Fruit fly (Drosophila melanogaster): ENCODE data around the gene sll.
A peak's percentile ranks its signal among the peaks of the same experiment; 100 is the strongest.

sll gene

dm6 chr3R:17605872-17606271 lies at the start of gene sll:
Gene sll, plus strand, starts transcription at chr3R:17606106.
- TF ChIP-seq CG4496 (GFP tag; IDR thresholded peaks at IDR 0.05) (peak; percentile 9; the same call in 1 of the 3 replicates), CG9948 (tag; optimal IDR thresholded peaks at IDR 0.05) (no peak), Pif1A (GFP tag; optimal IDR thresholded peaks at IDR 0.05) (no peak)

- TF ChIP-seq fd96Ca (GFP tag; IDR thresholded peaks at IDR 0.05) (0 out of 3 replicates have a peak, but pooled peaks have one; percentile 20), CG4496 (GFP tag; IDR thresholded peaks at IDR 0.05) (no peak), Ets98B (GFP tag; IDR thresholded peaks at IDR 0.05) (no peak)
These were observed 48.4 kb upstream of the sll start for dm6 chr3R:17557487-17557886.

DNA sequence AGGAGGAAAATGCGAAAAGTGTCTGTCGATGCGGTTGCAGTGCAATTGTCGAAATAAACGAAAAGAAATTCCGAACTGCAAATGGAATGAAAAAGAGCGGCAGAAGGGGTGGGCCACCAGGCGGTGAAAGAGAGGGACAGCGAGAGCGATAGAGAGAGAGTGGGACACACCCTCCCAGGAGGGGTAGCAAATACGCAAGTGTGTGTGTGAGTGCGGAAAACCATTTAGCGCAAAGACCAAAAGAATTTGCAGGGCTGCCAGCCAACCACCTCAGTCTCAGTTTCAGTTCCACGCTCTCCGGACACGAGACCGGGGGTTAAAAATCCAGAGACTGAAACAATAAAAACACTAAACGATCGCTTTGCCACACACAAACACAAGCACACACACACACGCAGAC lies 47.3 kb upstream of the sll start, which contains the start of gene Hmx:
TSS of gene Hmx (plus strand) at position 301 of the 400 bp plus-strand sequence.
- TF ChIP-seq CG12605 (GFP tag; IDR thresholded peaks at IDR 0.05) = no peak
- no peak for TF ChIP-seq EcR (GFP tag; optimal IDR thresholded peaks at IDR 0.05)
- no peak for TF ChIP-seq CG9948 (tag; optimal IDR thresholded peaks at IDR 0.05)
- no peak for TF ChIP-seq CG8159 (tag; optimal IDR thresholded peaks at IDR 0.05)
- TF ChIP-seq rn (GFP tag; IDR thresholded peaks at IDR 0.05) = no peak
- no peak for TF ChIP-seq CG13204 (GFP tag; optimal IDR thresholded peaks at IDR 0.05)
- no peak for TF ChIP-seq CG4496 (GFP tag; IDR thresholded peaks at IDR 0.05)
- TF ChIP-seq fd96Ca (GFP tag; IDR thresholded peaks at IDR 0.05) = no peak
- TF ChIP-seq gl (tag; optimal IDR thresholded peaks at IDR 0.05) = no peak
- TF ChIP-seq CG8301 (tag; optimal IDR thresholded peaks at IDR 0.05) = no peak
- no peak for TF ChIP-seq Pif1A (GFP tag; optimal IDR thresholded peaks at IDR 0.05)
- TF ChIP-seq Ets98B (GFP tag; IDR thresholded peaks at IDR 0.05) = no peak
- TF ChIP-seq CG32121 (GFP tag; IDR thresholded peaks at IDR 0.05) = no peak
- no peak for TF ChIP-seq CG15710 (tag; optimal IDR thresholded peaks at IDR 0.05)
- TF ChIP-seq CG10348 (GFP tag; IDR thresholded peaks at IDR 0.05) = no peak
- no peak for TF ChIP-seq Pif1B (GFP tag; optimal IDR thresholded peaks at IDR 0.05)

DNA sequence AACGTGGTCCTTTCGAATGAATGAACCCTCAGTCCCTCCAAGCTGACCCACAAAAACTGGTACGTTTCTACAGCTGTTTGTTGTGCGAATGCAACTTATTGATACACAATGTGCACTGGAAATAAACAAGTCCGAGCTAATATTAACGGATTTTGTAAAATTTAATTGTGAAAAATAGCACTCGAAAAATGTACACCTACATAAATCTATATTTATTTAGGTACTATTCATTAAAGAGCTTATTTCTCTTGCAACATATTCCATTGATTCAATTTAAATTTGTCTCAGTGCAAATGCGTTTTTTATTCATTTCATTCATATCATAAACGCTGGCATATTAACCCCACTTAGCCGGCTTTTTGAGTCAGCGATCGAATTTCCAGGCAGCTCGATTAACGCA lies 44.7 kb upstream of the sll start:
- TF ChIP-seq fd96Ca (GFP tag; IDR thresholded peaks at IDR 0.05) (no peak), CG8159 (tag; optimal IDR thresholded peaks at IDR 0.05) (peak; percentile 37)

- TF ChIP-seq rn (GFP tag; IDR thresholded peaks at IDR 0.05) (no peak), D1 (tag; optimal IDR thresholded peaks at IDR 0.05) (no peak), Pif1B (GFP tag; optimal IDR thresholded peaks at IDR 0.05) (no peak), CG32121 (GFP tag; IDR thresholded peaks at IDR 0.05) (no peak), CG13204 (GFP tag; optimal IDR thresholded peaks at IDR 0.05) (no peak), CG14655 (GFP tag; optimal IDR thresholded peaks at IDR 0.05) (no peak), CG10348 (GFP tag; IDR thresholded peaks at IDR 0.05) (no peak), Ets98B (GFP tag; IDR thresholded peaks at IDR 0.05) (no peak), CG17806 (tag; optimal IDR thresholded peaks at IDR 0.05) (no peak), CG12605 (GFP tag; IDR thresholded peaks at IDR 0.05) (no peak), CG8159 (tag; optimal IDR thresholded peaks at IDR 0.05) (no peak), Pif1A (GFP tag; optimal IDR thresholded peaks at IDR 0.05) (no peak), EcR (GFP tag; optimal IDR thresholded peaks at IDR 0.05) (no peak), CG8301 (tag; optimal IDR thresholded peaks at IDR 0.05) (no peak), fd96Ca (GFP tag; IDR thresholded peaks at IDR 0.05) (no peak), gl (tag; optimal IDR thresholded peaks at IDR 0.05) (no peak), CG34367 (tag; optimal IDR thresholded peaks at IDR 0.05) (no peak), CG4496 (GFP tag; IDR thresholded peaks at IDR 0.05) (no peak), Snoo (tag; optimal IDR thresholded peaks at IDR 0.05) (no peak), CG9948 (tag; optimal IDR thresholded peaks at IDR 0.05) (no peak)
These were observed 41.1 kb upstream of the sll start for dm6 chr3R:17564837-17565236.

DNA sequence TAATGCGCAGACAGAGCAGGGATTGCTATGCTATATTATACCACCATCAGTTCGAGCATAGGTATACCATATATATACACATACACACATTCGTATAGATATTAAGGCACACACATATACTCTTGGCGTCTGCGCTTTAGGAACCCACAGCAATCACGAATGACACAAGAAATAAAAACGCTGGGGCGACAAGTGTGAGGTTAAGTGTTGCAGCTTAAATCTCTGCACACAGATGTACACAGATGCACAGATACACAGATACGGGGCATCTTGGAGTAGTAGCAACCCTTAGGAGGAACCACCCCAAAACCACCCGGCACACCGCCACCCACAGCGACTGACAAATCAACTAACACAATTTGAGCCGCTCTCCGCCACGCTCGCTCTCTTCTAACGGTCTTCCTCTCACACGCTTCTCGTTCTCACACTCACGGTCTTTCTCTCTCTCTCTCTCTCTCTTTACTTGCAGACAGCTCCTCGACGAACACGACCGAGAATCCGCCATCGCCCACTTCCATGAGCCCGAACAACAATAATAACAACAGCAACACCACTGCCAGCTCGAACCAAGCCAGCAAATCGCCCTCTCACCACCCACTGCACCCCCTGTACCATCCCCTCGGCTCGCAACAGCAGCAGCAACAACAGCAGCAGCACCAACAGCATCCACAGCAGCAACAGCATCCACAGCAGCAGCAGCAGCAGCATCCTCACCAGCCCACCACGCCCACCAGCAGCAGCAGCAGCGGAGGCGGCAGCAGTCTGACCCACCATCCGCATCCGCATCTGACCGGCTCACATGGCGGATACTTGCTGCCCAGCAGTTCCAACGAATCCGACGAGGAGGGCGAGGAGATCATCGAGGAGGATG lies 39.1 kb upstream of the sll start:
- no peak for TF ChIP-seq Pif1A (GFP tag; optimal IDR thresholded peaks at IDR 0.05)

DNA sequence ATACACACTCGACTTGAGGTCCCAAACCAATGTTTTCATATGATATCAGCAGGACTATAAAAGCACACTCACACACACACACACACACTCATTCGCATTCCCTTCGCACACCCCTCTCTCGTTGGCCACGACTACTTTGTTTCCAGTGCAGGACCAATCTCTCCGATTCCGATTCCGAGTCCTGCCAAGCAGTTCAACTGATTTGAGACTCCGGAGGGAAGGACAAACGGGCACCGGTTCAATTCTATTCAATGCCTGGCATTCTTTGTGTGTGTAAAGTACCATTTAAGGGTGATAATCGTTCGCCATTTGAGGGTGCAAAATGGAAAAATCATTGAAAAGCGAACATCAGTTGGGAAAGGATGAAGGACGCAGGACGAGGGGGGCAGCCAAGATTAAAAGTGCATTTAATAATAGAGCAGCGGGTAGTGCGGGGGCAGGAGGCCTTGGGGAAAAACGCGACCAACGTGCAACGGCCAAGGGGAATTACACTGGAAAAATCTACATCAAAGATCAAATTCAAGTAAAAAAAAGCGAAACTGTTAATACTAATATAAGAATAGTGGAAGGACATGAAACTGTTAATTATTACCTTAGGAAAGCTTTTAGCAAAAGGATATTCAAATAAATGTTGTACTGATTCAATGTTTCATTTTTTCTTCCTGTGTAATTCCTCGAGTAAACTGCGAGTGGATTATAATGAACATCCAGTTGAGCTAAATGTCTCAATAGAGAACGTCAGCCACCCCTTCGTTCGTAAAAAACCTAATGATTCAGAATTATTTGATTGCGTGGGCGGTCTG lies 22.0 kb upstream of the sll start:
- peak; percentile 26 for TF ChIP-seq CG8159 (tag; optimal IDR thresholded peaks at IDR 0.05)
- no peak for TF ChIP-seq Pif1A (GFP tag; optimal IDR thresholded peaks at IDR 0.05)

Data from whole organism, pupa.